Fruit fly (Drosophila melanogaster) S2 (cell line): ENCODE results near the gene CG42813.

Experiments
- CG8478 ChIP-seq: fragments of >200 bp; optimal IDR thresholded peaks from 2 replicates; lab custom pipeline; 2018
- CTCF ChIP-seq, 2 experiments: fragments of >200 bp; optimal IDR thresholded peaks; 2 replicates each; lab custom pipeline; 2018

DNA sequence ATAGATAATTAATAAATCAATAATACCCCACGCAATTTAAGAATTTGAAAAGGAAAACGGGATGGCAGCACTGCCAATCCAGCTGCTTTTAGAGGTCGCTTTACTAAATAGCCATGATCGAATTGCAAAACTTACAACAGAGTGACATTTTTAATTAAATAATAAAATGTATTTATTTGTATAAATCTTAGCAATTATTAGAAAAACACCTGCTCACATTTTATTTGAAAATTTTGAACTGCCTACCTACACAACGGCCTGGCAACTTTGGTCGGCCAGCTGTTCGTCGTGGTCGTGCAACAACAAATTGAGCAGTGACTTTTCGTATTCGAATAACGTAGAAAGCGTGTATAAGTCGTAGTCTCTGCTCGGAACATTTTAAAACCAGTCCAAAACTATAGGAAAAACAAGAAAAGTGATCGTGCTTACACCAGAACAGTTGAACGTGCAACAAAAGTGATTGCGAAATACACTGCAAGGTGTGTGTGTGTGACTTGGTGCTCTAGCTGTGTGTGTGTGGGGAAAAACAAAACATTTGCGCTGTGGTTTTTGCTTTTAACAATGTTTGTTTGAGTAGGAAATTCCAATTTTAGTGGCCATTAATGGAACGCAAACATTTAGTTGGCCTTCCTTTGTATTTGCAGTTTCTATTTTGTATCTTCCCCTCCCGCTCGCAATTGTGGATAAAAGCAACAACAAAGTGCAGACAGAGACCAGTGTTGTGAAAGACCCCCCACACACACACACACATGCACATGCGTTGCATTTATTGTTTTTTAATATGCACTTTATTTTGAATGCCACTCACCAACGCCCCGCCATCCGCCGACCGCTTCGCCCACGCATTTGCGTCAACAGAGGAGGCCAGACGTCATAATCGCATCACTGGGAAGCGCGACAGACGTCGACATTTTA lies 46.4 kb upstream of the CG42813 start, which contains the start of gene CG5938:
- TF ChIP-seq CTCF (optimal IDR thresholded peaks at IDR 0.05; lab: Kevin White, UChicago) (no peak), CG8478 (lab: Kevin White, UChicago) (no peak)
